Worm (Caenorhabditis elegans) whole organism, L1 larva: ENCODE data around the gene F59A6.4.

Experiments used
- lin-13 ChIP-seq: fragments of 150-350 bp; optimal IDR thresholded peaks from 2 replicates; lab custom pipeline; 2014; ENCODE audit warnings: missing biosample characterization, missing genetic modification reagents, missing genetic modification characterization
- mab-9 ChIP-seq: fragments of 200-800 bp; sonication (Bioruptor generic); IDR thresholded peaks from 2 replicates; pipeline ENCODE4 v1.3.6; 2022; ENCODE audit warnings: missing genetic modification reagents, missing genetic modification characterization, missing compliant biosample characterization
- nhr-77 ChIP-seq: fragments of 150-350 bp; optimal IDR thresholded peaks from 2 replicates; lab custom pipeline; 2014; ENCODE audit warnings: missing biosample characterization, missing genetic modification characterization
- nhr-90 ChIP-seq: sonication (generic microtip); optimal IDR thresholded peaks from 2 replicates; lab custom pipeline; 2016; ENCODE audit warnings: mild to moderate bottlenecking, missing genetic modification characterization, missing compliant biosample characterization; ENCODE audit not compliant: poor library complexity
- snpc-4 ChIP-seq: fragments of 150-350 bp; optimal IDR thresholded peaks from 2 replicates; lab custom pipeline; 2014; ENCODE audit warnings: missing biosample characterization, missing genetic modification characterization
- unc-62 ChIP-seq: fragments of 150-350 bp; optimal IDR thresholded peaks from 2 replicates; lab custom pipeline; 2014; ENCODE audit warnings: missing biosample characterization, missing genetic modification reagents, missing genetic modification characterization
- zag-1 ChIP-seq: fragments of 150-350 bp; optimal IDR thresholded peaks from 2 replicates; lab custom pipeline; 2014; ENCODE audit warnings: missing biosample characterization, missing genetic modification characterization
- zip-4 ChIP-seq: fragments of 200-800 bp; sonication (Bioruptor generic); optimal IDR thresholded peaks from 2 replicates; lab custom pipeline; 2018; ENCODE audit warnings: mild to moderate bottlenecking, missing genetic modification characterization, moderate library complexity, missing compliant biosample characterization
- ztf-11 ChIP-seq, 2 experiments: sonication (generic microtip); optimal IDR thresholded peaks; 2 replicates each; lab custom pipeline; 2016 to 2017; ENCODE audit warnings: missing genetic modification characterization in 2 of 2, missing biosample characterization in 1 of 2, missing compliant biosample characterization in 1 of 2

ce11 chrII:5047279-5047678 is 42.4 kb downstream of the F59A6.4 start:
- no peak for TF ChIP-seq unc-62 (GFP tag; lab: Kevin White, UChicago)
- no peak for TF ChIP-seq nhr-90 (tag; lab: Kevin White, UChicago)
- TF ChIP-seq zip-4 (GFP tag; lab: Kevin White, UChicago) = no peak
- TF ChIP-seq mab-9 (GFP tag; lab: Robert Waterston, UW) = no peak
- TF ChIP-seq nhr-77 (tag; lab: Kevin White, UChicago) = no peak
- TF ChIP-seq zag-1 = no peak
- no peak for TF ChIP-seq ztf-11 (tag; optimal IDR thresholded peaks at IDR 0.05; lab: Kevin White, UChicago)
- TF ChIP-seq lin-13 = no peak
- TF ChIP-seq snpc-4 = no peak
